Worm (Caenorhabditis elegans) whole organism, young adult: Measurements from ENCODE around the gene T19C3.6.

Experiments used
- ama-1 ChIP-seq, 3 experiments: fragments of 150-350 bp in 1 of 3; sonication (generic microtip) in 2 of 3; optimal IDR thresholded peaks; 2 replicates each; lab custom pipeline; 2014 to 2018; ENCODE audit warnings: missing biosample characterization in 2 of 3, missing genetic modification characterization in 2 of 3, missing genetic modification reagents in 2 of 3
- bed-2 ChIP-seq: fragments of 200-800 bp; sonication (Bioruptor generic); IDR thresholded peaks from 2 replicates; pipeline ENCODE4 v1.3.6; 2022; ENCODE audit warnings: missing genetic modification reagents, missing genetic modification characterization, missing compliant biosample characterization
- pha-4 ChIP-seq: fragments of 150-350 bp; sonication (generic microtip); optimal IDR thresholded peaks from 2 replicates; lab custom pipeline; 2014; ENCODE audit warnings: missing biosample characterization, missing genetic modification reagents, missing genetic modification characterization
- somi-1 ChIP-seq: fragments of 200-800 bp; sonication (Bioruptor generic); optimal IDR thresholded peaks from 2 replicates; lab custom pipeline; 2018; ENCODE audit warnings: mild to moderate bottlenecking, missing genetic modification characterization, missing compliant biosample characterization
- xnd-1 ChIP-seq: sonication (generic microtip); optimal IDR thresholded peaks from 2 replicates; lab custom pipeline; 2016; ENCODE audit warnings: missing genotype, missing genetic modification reagents, missing genetic modification characterization, missing compliant biosample characterization

DNA sequence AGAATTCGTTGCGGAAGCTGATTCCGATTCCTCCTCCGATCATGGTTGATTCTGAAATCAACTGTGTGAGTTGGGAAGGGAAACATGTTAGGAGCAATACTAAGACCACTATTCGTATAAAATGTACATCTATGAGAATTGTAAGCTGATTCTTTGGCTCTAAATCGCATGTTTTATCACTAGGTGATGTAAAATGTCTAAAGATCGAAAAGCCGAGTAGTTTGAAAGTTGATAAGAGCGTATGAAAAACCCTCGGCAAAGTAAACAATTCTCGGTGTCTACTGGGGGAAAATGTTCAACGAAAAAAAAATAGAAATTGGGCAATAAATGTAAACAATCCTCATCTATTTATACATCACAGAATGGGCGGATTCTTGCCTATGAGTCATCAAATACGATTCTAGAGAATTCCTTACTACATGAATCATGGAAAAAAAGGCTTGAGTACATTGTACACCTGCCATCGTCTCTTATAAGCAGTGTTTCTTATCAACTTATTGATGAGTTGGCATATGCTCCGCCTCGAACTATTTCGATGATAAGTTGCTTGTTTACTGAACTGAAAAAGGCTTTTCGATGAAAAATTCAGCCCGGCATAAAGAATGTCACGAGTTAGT, 30.9 kb downstream of the T19C3.6 start, which contains the start of gene lec-6:
- TF ChIP-seq somi-1 (GFP tag; lab: Kevin White, UChicago) (no peak), xnd-1 (tag; lab: Kevin White, UChicago) (no peak), bed-2 (GFP tag; lab: Robert Waterston, UW) (no peak), pha-4 (tag; lab: Kevin White, UChicago) (peak; percentile 29), ama-1 (optimal IDR thresholded peaks at IDR 0.05; lab: Kevin White, UChicago) (no peak), ama-1 (GFP tag; optimal IDR thresholded peaks at IDR 0.05; lab: Kevin White, UChicago) (no peak)
